Worm (Caenorhabditis elegans): ENCODE measurements around the gene ccep-97.
A peak's percentile ranks its signal among the peaks of the same experiment; 100 is the strongest.

ccep-97 gene

ce11 chrV:4826710-4827380, 8.4 kb upstream of the ccep-97 start, which contains the start of the genes hsp-6 and C37H5.5 (continued):
- TF ChIP-seq rpc-1 (optimal IDR thresholded peaks at IDR 0.05) (peak; percentile 43), rpc-1 (tag; optimal IDR thresholded peaks at IDR 0.05) (no peak), mel-28 (tag; optimal IDR thresholded peaks at IDR 0.05; ENCODE audit: borderline replicate concordance) (no peak), K11D2.4 (GFP tag; IDR thresholded peaks at IDR 0.05) (peak; percentile 70), athp-1 (tag; optimal IDR thresholded peaks at IDR 0.05) (peak; percentile 73), ceh-79 (tag; optimal IDR thresholded peaks at IDR 0.05) (no peak), egl-44 (GFP tag; IDR thresholded peaks at IDR 0.05) (no peak), snpc-4 (GFP tag; optimal IDR thresholded peaks at IDR 0.05) (peak; percentile 17), snpc-4 (tag; optimal IDR thresholded peaks at IDR 0.05) (peak; percentile 50 to 70 (median 61)), lin-35 (GFP tag; optimal IDR thresholded peaks at IDR 0.05) (peak in 1 of 3 experiments; percentile 42), lsl-1 (GFP tag; optimal IDR thresholded peaks at IDR 0.05) (peak; percentile 91), hlh-26 (GFP tag; conservative IDR thresholded peaks at IDR 0.05) (no peak), F33H1.4 (GFP tag; IDR thresholded peaks at IDR 0.05) (peak; percentile 96), rcor-1 (GFP tag; IDR thresholded peaks at IDR 0.05) (peak; percentile 78), tbp1 (GFP tag; optimal IDR thresholded peaks at IDR 0.05) (peak; percentile 67), ama-1 (optimal IDR thresholded peaks at IDR 0.05) (no peak), ama-1 (GFP tag; optimal IDR thresholded peaks at IDR 0.05) (no peak), snpc-3.4 (tag; optimal IDR thresholded peaks at IDR 0.05) (peak; percentile 59), ekl-4 (GFP tag; IDR thresholded peaks at IDR 0.05) (0 out of 2 replicates have a peak, but pooled peaks have one; percentile 42), snpc-1.1 (tag; optimal IDR thresholded peaks at IDR 0.05; ENCODE audit: insufficient read depth) (peak; percentile 45), nhr-80 (tag; optimal IDR thresholded peaks at IDR 0.05) (peak; percentile 49), F49E8.2 (tag; optimal IDR thresholded peaks at IDR 0.05; ENCODE audit: insufficient read depth) (peak; percentile 69), gei-17 (GFP tag; optimal IDR thresholded peaks at IDR 0.05) (no peak), hmg-20 (GFP tag; IDR thresholded peaks at IDR 0.05) (no peak), nfyb-1 (GFP tag; IDR thresholded peaks at IDR 0.05) (peak; percentile 81), madf-6 (GFP tag; IDR thresholded peaks at IDR 0.05) (peak; percentile 91), hlh-12 (tag; optimal IDR thresholded peaks at IDR 0.05) (no peak), ztf-28 (GFP tag; IDR thresholded peaks at IDR 0.05) (no peak), dox-1 (GFP tag; IDR thresholded peaks at IDR 0.05) (peak; percentile 84), B0035.1 (tag; optimal IDR thresholded peaks at IDR 0.05) (no peak), B0261.1 (tag; optimal IDR thresholded peaks at IDR 0.05) (no peak), C06A6.2 (GFP tag; conservative IDR thresholded peaks at IDR 0.05) (peak; percentile 68; the same call in 1 of the 2 replicates), let-526 (GFP tag; IDR thresholded peaks at IDR 0.05) (0 out of 2 replicates have a peak, but pooled peaks have one; percentile 52), ztf-6 (GFP tag; IDR thresholded peaks at IDR 0.05) (0 out of 2 replicates have a peak, but pooled peaks have one; percentile 30), mxl-1 (tag; optimal IDR thresholded peaks at IDR 0.05) (no peak), nhr-90 (tag; optimal IDR thresholded peaks at IDR 0.05) (no peak), lin-40 (tag; optimal IDR thresholded peaks at IDR 0.05) (peak; percentile 69), let-607 (tag; optimal IDR thresholded peaks at IDR 0.05) (peak in 1 of 2 experiments; percentile 32), snpc-1.3 (tag; optimal IDR thresholded peaks at IDR 0.05; ENCODE audit: insufficient read depth) (peak; percentile 55), lin-54 (GFP tag; optimal IDR thresholded peaks at IDR 0.05) (peak; percentile 80), F57C9.4 (tag; optimal IDR thresholded peaks at IDR 0.05) (no peak), dpl-1 (GFP tag; optimal IDR thresholded peaks at IDR 0.05) (peak; percentile 11), F37B4.10 (GFP tag; IDR thresholded peaks at IDR 0.05) (no peak), T26A5.8 (tag; optimal IDR thresholded peaks at IDR 0.05) (no peak), hmg-1.2 (GFP tag; IDR thresholded peaks at IDR 0.05) (peak; percentile 70), sptf-2 (GFP tag; optimal IDR thresholded peaks at IDR 0.05) (no peak), hrde-1 (tag; optimal IDR thresholded peaks at IDR 0.05; ENCODE audit: borderline replicate concordance) (no peak), lir-1 (GFP tag; conservative IDR thresholded peaks at IDR 0.05) (peak; percentile 78)

All from whole organism, young adult.